Worm (Caenorhabditis elegans) whole organism, late embryonic: ENCODE results near the gene rpn-2.
A peak's percentile ranks its signal among the peaks of the same experiment; 100 is the strongest.

ENCODE experiments used
- C08G9.2 ChIP-seq: sonication (generic microtip); optimal IDR thresholded peaks from 2 replicates; lab custom pipeline; 2016; ENCODE audit warnings: mild to moderate bottlenecking, missing genetic modification characterization, moderate library complexity, missing compliant biosample characterization
- C38D4.7 ChIP-seq: fragments of 200-800 bp; sonication (Bioruptor generic); optimal IDR thresholded peaks from 2 replicates; lab custom pipeline; 2018; ENCODE audit warnings: mild to moderate bottlenecking, missing genetic modification characterization, moderate library complexity, missing compliant biosample characterization
- F13H6.1 ChIP-seq: sonication (generic microtip); optimal IDR thresholded peaks from 2 replicates; lab custom pipeline; 2016; ENCODE audit warnings: missing genetic modification characterization, missing compliant biosample characterization
- K02D7.2 ChIP-seq: sonication (generic microtip); optimal IDR thresholded peaks from 2 replicates; lab custom pipeline; 2017; ENCODE audit warnings: mild to moderate bottlenecking, missing genetic modification characterization, missing compliant biosample characterization
- K09A11.1 ChIP-seq: sonication (generic microtip); optimal IDR thresholded peaks from 2 replicates; lab custom pipeline; 2017; ENCODE audit warnings: antibody characterized with exemption, mild to moderate bottlenecking, missing genetic modification characterization, missing compliant biosample characterization; ENCODE audit not compliant: insufficient read depth
- T23F11.4 ChIP-seq: fragments of 200-800 bp; sonication (Bioruptor generic); optimal IDR thresholded peaks from 2 replicates; lab custom pipeline; 2018; ENCODE audit warnings: mild to moderate bottlenecking, missing genetic modification characterization, missing compliant biosample characterization
- ahr-1 ChIP-seq: sonication (generic microtip); optimal IDR thresholded peaks from 2 replicates; lab custom pipeline; 2016; ENCODE audit warnings: missing genetic modification characterization, missing compliant biosample characterization
- ama-1 ChIP-seq: fragments of 150-350 bp; optimal IDR thresholded peaks from 2 replicates; lab custom pipeline; 2014
- ceh-14 ChIP-seq: sonication (generic microtip); optimal IDR thresholded peaks from 2 replicates; lab custom pipeline; 2016; ENCODE audit warnings: missing genotype, missing genetic modification characterization, missing compliant biosample characterization
- ceh-18 ChIP-seq: sonication (generic microtip); optimal IDR thresholded peaks from 2 replicates; lab custom pipeline; 2016; ENCODE audit warnings: missing genetic modification characterization, missing compliant biosample characterization
- ceh-19 ChIP-seq: fragments of 200-800 bp; sonication (Bioruptor generic); optimal IDR thresholded peaks from 2 replicates; lab custom pipeline; 2018; ENCODE audit warnings: mild to moderate bottlenecking, missing genetic modification characterization, missing compliant biosample characterization
- ceh-30 ChIP-seq: fragments of 150-350 bp; optimal IDR thresholded peaks from 2 replicates; lab custom pipeline; 2014; ENCODE audit warnings: missing biosample characterization, missing genetic modification characterization
- ceh-31 ChIP-seq: sonication (generic microtip); optimal IDR thresholded peaks from 2 replicates; lab custom pipeline; 2016; ENCODE audit warnings: missing genetic modification characterization, missing compliant biosample characterization
- ceh-34 ChIP-seq: sonication (generic microtip); optimal IDR thresholded peaks from 2 replicates; lab custom pipeline; 2016; ENCODE audit warnings: mild to moderate bottlenecking, missing genetic modification characterization, missing compliant biosample characterization
- ceh-45 ChIP-seq: fragments of 200-800 bp; sonication (Bioruptor generic); IDR thresholded peaks from 2 replicates; pipeline ENCODE4 v1.3.6; 2022; ENCODE audit warnings: missing genetic modification reagents, missing genetic modification characterization, missing compliant biosample characterization
- ceh-6 ChIP-seq: fragments of 200-800 bp; sonication (Bioruptor generic); optimal IDR thresholded peaks from 2 replicates; lab custom pipeline; 2018; ENCODE audit warnings: mild to moderate bottlenecking, missing genetic modification characterization, missing compliant biosample characterization
- ceh-9 ChIP-seq: sonication (generic microtip); optimal IDR thresholded peaks from 2 replicates; lab custom pipeline; 2016; ENCODE audit warnings: mild to moderate bottlenecking, missing genetic modification characterization, inconsistent platforms, missing compliant biosample characterization
- che-1 ChIP-seq: sonication (generic microtip); optimal IDR thresholded peaks from 2 replicates; lab custom pipeline; 2016; ENCODE audit warnings: mild to moderate bottlenecking, missing genetic modification characterization, missing compliant biosample characterization
- dmd-4 ChIP-seq: sonication (generic microtip); optimal IDR thresholded peaks from 2 replicates; lab custom pipeline; 2016; ENCODE audit warnings: borderline replicate concordance, missing genetic modification characterization, missing compliant biosample characterization
- dve-1 ChIP-seq: sonication (generic microtip); optimal IDR thresholded peaks from 2 replicates; lab custom pipeline; 2017; ENCODE audit warnings: antibody characterized with exemption, mild to moderate bottlenecking, missing genetic modification characterization, missing compliant biosample characterization
- elt-2 ChIP-seq: sonication (generic microtip); optimal IDR thresholded peaks from 2 replicates; lab custom pipeline; 2016; ENCODE audit warnings: missing genetic modification reagents, missing genetic modification characterization, missing compliant biosample characterization
- elt-4 ChIP-seq: sonication (generic microtip); optimal IDR thresholded peaks from 2 replicates; lab custom pipeline; 2016; ENCODE audit warnings: missing genetic modification characterization, missing compliant biosample characterization
- ets-4 ChIP-seq: sonication (generic microtip); optimal IDR thresholded peaks from 2 replicates; lab custom pipeline; 2016; ENCODE audit warnings: missing genetic modification characterization, missing compliant biosample characterization
- fax-1 ChIP-seq: sonication (generic microtip); optimal IDR thresholded peaks from 2 replicates; lab custom pipeline; 2016; ENCODE audit warnings: missing genotype, missing genetic modification characterization, missing compliant biosample characterization
- fkh-10 ChIP-seq: fragments of 150-350 bp; optimal IDR thresholded peaks from 2 replicates; lab custom pipeline; 2014; ENCODE audit warnings: missing biosample characterization, missing genetic modification reagents, missing genetic modification characterization
- gmeb-2 ChIP-seq: sonication (generic microtip); optimal IDR thresholded peaks from 2 replicates; lab custom pipeline; 2016; ENCODE audit warnings: missing genetic modification characterization, inconsistent platforms, missing compliant biosample characterization
- hlh-30 ChIP-seq: sonication (generic microtip); optimal IDR thresholded peaks from 2 replicates; lab custom pipeline; 2017; ENCODE audit warnings: antibody characterized with exemption, missing genetic modification characterization, missing compliant biosample characterization; ENCODE audit not compliant: insufficient read depth
- hlh-8 ChIP-seq: sonication (generic microtip); optimal IDR thresholded peaks from 2 replicates; lab custom pipeline; 2016; ENCODE audit warnings: missing genotype, missing genetic modification characterization, missing compliant biosample characterization
- lin-11 ChIP-seq: fragments of 200-800 bp; sonication (Bioruptor generic); optimal IDR thresholded peaks from 2 replicates; lab custom pipeline; 2018; ENCODE audit warnings: mild to moderate bottlenecking, missing genetic modification characterization, missing compliant biosample characterization
- madf-2 ChIP-seq: sonication (generic microtip); optimal IDR thresholded peaks from 2 replicates; lab custom pipeline; 2017; ENCODE audit warnings: missing genetic modification characterization, missing compliant biosample characterization
- mec-3 ChIP-seq: sonication (generic microtip); optimal IDR thresholded peaks from 2 replicates; lab custom pipeline; 2016; ENCODE audit warnings: borderline replicate concordance, missing genetic modification characterization, missing compliant biosample characterization
- nfya-1 ChIP-seq: sonication (generic microtip); optimal IDR thresholded peaks from 2 replicates; lab custom pipeline; 2017; ENCODE audit warnings: missing genetic modification characterization, mild to moderate bottlenecking, missing compliant biosample characterization, antibody characterized with exemption, moderate library complexity
- nhr-11 ChIP-seq: fragments of 150-350 bp; optimal IDR thresholded peaks from 2 replicates; lab custom pipeline; 2014; ENCODE audit warnings: missing biosample characterization, missing genetic modification characterization
- nhr-232 ChIP-seq: sonication (generic microtip); optimal IDR thresholded peaks from 2 replicates; lab custom pipeline; 2016; ENCODE audit warnings: missing genetic modification characterization, missing compliant biosample characterization
- npax-4 ChIP-seq: sonication (generic microtip); optimal IDR thresholded peaks from 2 replicates; lab custom pipeline; 2016; ENCODE audit warnings: missing genetic modification characterization, missing compliant biosample characterization
- odd-2 ChIP-seq: sonication (generic microtip); optimal IDR thresholded peaks from 2 replicates; lab custom pipeline; 2017; ENCODE audit warnings: antibody characterized with exemption, mild to moderate bottlenecking, missing genetic modification characterization, missing compliant biosample characterization
- pax-1 ChIP-seq: fragments of 150-350 bp; optimal IDR thresholded peaks from 2 replicates; lab custom pipeline; 2014; ENCODE audit warnings: missing biosample characterization, missing genetic modification characterization
- pqm-1 ChIP-seq: sonication (generic microtip); optimal IDR thresholded peaks from 2 replicates; lab custom pipeline; 2016; ENCODE audit warnings: missing genetic modification characterization, missing compliant biosample characterization
- pros-1 ChIP-seq: fragments of 150-350 bp; optimal IDR thresholded peaks from 2 replicates; lab custom pipeline; 2014; ENCODE audit warnings: missing biosample characterization, missing genetic modification reagents, missing genetic modification characterization
- rnt-1 ChIP-seq: sonication (generic microtip); optimal IDR thresholded peaks from 2 replicates; lab custom pipeline; 2016; ENCODE audit warnings: missing genetic modification characterization, missing compliant biosample characterization
- sdc-2 ChIP-seq: sonication (generic microtip); optimal IDR thresholded peaks from 2 replicates; lab custom pipeline; 2016; ENCODE audit warnings: missing genotype, missing genetic modification characterization, missing compliant biosample characterization
- sox-2 ChIP-seq: fragments of 200-800 bp; sonication (Bioruptor generic); IDR thresholded peaks from 2 replicates; pipeline ENCODE4 v1.3.6; 2022; ENCODE audit warnings: missing genetic modification reagents, missing genetic modification characterization, missing compliant biosample characterization
- sox-4 ChIP-seq: sonication (generic microtip); optimal IDR thresholded peaks from 2 replicates; lab custom pipeline; 2017; ENCODE audit warnings: mild to moderate bottlenecking, missing genetic modification characterization, inconsistent platforms, missing compliant biosample characterization
- tbx-2 ChIP-seq: sonication (generic microtip); optimal IDR thresholded peaks from 2 replicates; lab custom pipeline; 2016; ENCODE audit warnings: missing genetic modification characterization, missing compliant biosample characterization
- tbx-7 ChIP-seq: sonication (generic microtip); optimal IDR thresholded peaks from 2 replicates; lab custom pipeline; 2016; ENCODE audit warnings: missing genotype, missing genetic modification characterization, missing compliant biosample characterization
- ttx-3 ChIP-seq: sonication (generic microtip); optimal IDR thresholded peaks from 2 replicates; lab custom pipeline; 2016; ENCODE audit warnings: missing genetic modification reagents, missing genetic modification characterization, missing compliant biosample characterization
- unc-3 ChIP-seq, 2 experiments: fragments of 200-800 bp in 1 of 2; sonication (Bioruptor generic) in 1 of 2; sonication (generic microtip) in 1 of 2; conservative IDR thresholded peaks in 1 of 2; optimal IDR thresholded peaks in 1 of 2; 2 replicates each; pipeline versions ENCODE4 v1.3.6 to Lab custom; 2016 to 2022; ENCODE audit warnings: missing compliant biosample characterization in 2 of 2, missing genetic modification characterization in 2 of 2, missing genetic modification reagents in 1 of 2
- unc-55 ChIP-seq: sonication (generic microtip); optimal IDR thresholded peaks from 2 replicates; lab custom pipeline; 2017; ENCODE audit warnings: missing biosample characterization, missing genetic modification reagents, missing genetic modification characterization
- zip-5 ChIP-seq: sonication (generic microtip); optimal IDR thresholded peaks from 2 replicates; lab custom pipeline; 2016; ENCODE audit warnings: missing genetic modification characterization, missing compliant biosample characterization
- ztf-16 ChIP-seq: sonication (generic microtip); optimal IDR thresholded peaks from 2 replicates; lab custom pipeline; 2017; ENCODE audit warnings: missing genetic modification characterization, missing compliant biosample characterization

The rpn-2 gene

ce11 chrIII:6158642-6159475 is 40.1 kb upstream of the rpn-2 start, which contains the start of gene nfm-1:
Gene nfm-1 (plus strand): TSS chrIII:6159453.
- TF ChIP-seq unc-55 (no peak), T23F11.4 (GFP tag; lab: Kevin White, UChicago) (peak; percentile 76), ama-1 (no peak), ceh-6 (GFP tag; lab: Kevin White, UChicago) (peak; percentile 86), sox-2 (GFP tag; lab: Robert Waterston, UW) (peak; percentile 77), pqm-1 (no peak), K02D7.2 (tag; lab: Kevin White, UChicago) (peak; percentile 65), ceh-31 (tag; lab: Kevin White, UChicago) (peak; percentile 41), odd-2 (tag; lab: Kevin White, UChicago) (peak; percentile 35), F13H6.1 (tag; lab: Kevin White, UChicago) (peak; percentile 7), nhr-11 (no peak), nfya-1 (tag; lab: Kevin White, UChicago) (peak; percentile 63), rnt-1 (peak; percentile 47), pax-1 (tag; lab: Kevin White, UChicago) (no peak), elt-4 (tag; lab: Kevin White, UChicago) (no peak), dve-1 (peak; percentile 64), ttx-3 (tag; lab: Kevin White, UChicago) (peak; percentile 79), ets-4 (tag; lab: Kevin White, UChicago) (no peak), npax-4 (peak; percentile 69), nhr-232 (peak; percentile 57), fax-1 (tag; lab: Kevin White, UChicago) (peak; percentile 10), ceh-30 (tag; lab: Kevin White, UChicago) (no peak), che-1 (tag; lab: Kevin White, UChicago) (peak; percentile 82), ahr-1 (tag; lab: Kevin White, UChicago) (peak; percentile 31), C38D4.7 (GFP tag; lab: Kevin White, UChicago) (peak; percentile 82), sdc-2 (tag; lab: Kevin White, UChicago) (peak; percentile 19), hlh-8 (tag; lab: Kevin White, UChicago) (no peak), K09A11.1 (tag; lab: Kevin White, UChicago) (peak; percentile 82), mec-3 (tag; lab: Kevin White, UChicago) (no peak), hlh-30 (tag; lab: Kevin White, UChicago) (no peak), dmd-4 (tag; lab: Kevin White, UChicago) (peak; percentile 21), madf-2 (tag; lab: Kevin White, UChicago) (peak; percentile 81), fkh-10 (no peak), ceh-34 (peak; percentile 19), tbx-7 (tag; lab: Kevin White, UChicago) (no peak), lin-11 (peak; percentile 78), gmeb-2 (peak; percentile 77), elt-2 (tag; lab: Kevin White, UChicago) (peak; percentile 83), ceh-14 (tag; lab: Kevin White, UChicago) (peak; percentile 25), ztf-16 (peak; percentile 77), ceh-9 (tag; lab: Kevin White, UChicago) (peak; percentile 73), ceh-18 (tag; lab: Kevin White, UChicago) (no peak), zip-5 (tag; lab: Kevin White, UChicago) (peak; percentile 52), ceh-19 (peak; percentile 87), C08G9.2 (tag; lab: Kevin White, UChicago) (peak; percentile 37), ceh-45 (GFP tag; lab: Robert Waterston, UW) (peak; percentile 77), tbx-2 (tag; lab: Kevin White, UChicago) (peak; percentile 58), pros-1 (tag; lab: Kevin White, UChicago) (peak; percentile 4), unc-3 (GFP tag; conservative IDR thresholded peaks at IDR 0.05; lab: Robert Waterston, UW) (peak; percentile 84), unc-3 (tag; optimal IDR thresholded peaks at IDR 0.05; lab: Kevin White, UChicago) (peak; percentile 83), sox-4 (tag; lab: Kevin White, UChicago) (peak; percentile 86)
